Fruit fly (Drosophila melanogaster) whole organism: ENCODE results near the gene CG18809.

Experiments used
- CG8478 ChIP-seq: fragments of >200 bp; optimal IDR thresholded peaks from 2 replicates; lab custom pipeline; 2018; ENCODE audit warnings: inconsistent platforms
- Dll ChIP-seq: fragments of >200 bp; optimal IDR thresholded peaks from 2 replicates; lab custom pipeline; 2017
- EcR ChIP-seq, 2 experiments: fragments of >200 bp; optimal IDR thresholded peaks; 2 replicates each; lab custom pipeline; 2017; ENCODE audit warnings: missing biosample characterization in 2 of 2, missing genetic modification characterization in 2 of 2, missing genetic modification reagents in 2 of 2
- psq ChIP-seq: fragments of >200 bp; optimal IDR thresholded peaks from 2 replicates; lab custom pipeline; 2017

dm6 chrX:19748565-19748964, 4.4 kb upstream of the CG18809 start:
- TF ChIP-seq psq (lab: Kevin White, UChicago) (no peak), Dll (lab: Kevin White, UChicago) (no peak), EcR (GFP tag; optimal IDR thresholded peaks at IDR 0.05; lab: Kevin White, UChicago) (no peak), CG8478 (lab: Kevin White, UChicago) (no peak)
